Fruit fly (Drosophila melanogaster): ENCODE measurements around the gene lawc.

- no peak for TF ChIP-seq h (optimal IDR thresholded peaks at IDR 0.05)
- no peak for TF ChIP-seq psq (optimal IDR thresholded peaks at IDR 0.05)
- TF ChIP-seq Sin3A (optimal IDR thresholded peaks at IDR 0.05) = no peak
- TF ChIP-seq insv (optimal IDR thresholded peaks at IDR 0.05) = no peak
- no peak for TF ChIP-seq Myc (optimal IDR thresholded peaks at IDR 0.05)
- TF ChIP-seq ttk (optimal IDR thresholded peaks at IDR 0.05) = no peak
These were observed 5.5 kb upstream of the lawc start for dm6 chrX:8416956-8417355.
